Worm (Caenorhabditis elegans) whole organism, L1 larva: ENCODE data around the gene F14D7.1.

Experiments
- ama-1 ChIP-seq: fragments of 150-350 bp; optimal IDR thresholded peaks from 2 replicates; lab custom pipeline; 2014
- blmp-1 ChIP-seq: fragments of 150-350 bp; optimal IDR thresholded peaks from 2 replicates; lab custom pipeline; 2014; ENCODE audit warnings: missing biosample characterization, missing genetic modification characterization
- efl-1 ChIP-seq, 4 experiments: fragments of 150-350 bp; optimal IDR thresholded peaks in 3 of 4; peaks in 1 of 4; 1 replicate in 1 of 4; 2 replicates in 3 of 4; lab custom pipeline; 2014; ENCODE audit warnings: missing biosample characterization in 2 of 4, missing genetic modification characterization in 2 of 4, missing genetic modification reagents in 2 of 4
- egl-27 ChIP-seq, 2 experiments: fragments of 150-350 bp in 1 of 2; sonication (generic microtip); optimal IDR thresholded peaks; 3 replicates each; lab custom pipeline; 2017 to 2018; ENCODE audit warnings: missing biosample characterization in 2 of 2, missing genetic modification characterization in 2 of 2, missing genetic modification reagents in 2 of 2
- nhr-237 ChIP-seq: fragments of 150-350 bp; optimal IDR thresholded peaks from 2 replicates; lab custom pipeline; 2014; ENCODE audit warnings: missing biosample characterization, missing genetic modification characterization
- pag-3 ChIP-seq: sonication (generic microtip); optimal IDR thresholded peaks from 2 replicates; lab custom pipeline; 2017; ENCODE audit warnings: missing genetic modification characterization, mild to moderate bottlenecking, missing compliant biosample characterization, antibody characterized with exemption, borderline replicate concordance; ENCODE audit not compliant: insufficient read depth
- sptf-1 ChIP-seq: fragments of 150-350 bp; optimal IDR thresholded peaks from 2 replicates; lab custom pipeline; 2014; ENCODE audit warnings: missing biosample characterization, missing genetic modification characterization
- tbx-2 ChIP-seq: sonication (generic microtip); optimal IDR thresholded peaks from 2 replicates; lab custom pipeline; 2016; ENCODE audit warnings: missing genetic modification characterization, missing compliant biosample characterization
- unc-130 ChIP-seq: fragments of 150-350 bp; optimal IDR thresholded peaks from 2 replicates; lab custom pipeline; 2017; ENCODE audit warnings: missing biosample characterization, missing genetic modification characterization, inconsistent platforms
- unc-62 ChIP-seq: fragments of 150-350 bp; optimal IDR thresholded peaks from 2 replicates; lab custom pipeline; 2014; ENCODE audit warnings: missing biosample characterization, missing genetic modification reagents, missing genetic modification characterization
- ztf-11 ChIP-seq, 2 experiments: sonication (generic microtip); optimal IDR thresholded peaks; 2 replicates each; lab custom pipeline; 2016 to 2017; ENCODE audit warnings: missing genetic modification characterization in 2 of 2, missing biosample characterization in 1 of 2, missing compliant biosample characterization in 1 of 2

- no peak for TF ChIP-seq nhr-237 (tag; lab: Kevin White, UChicago)
- no peak for TF ChIP-seq ztf-11 (tag; optimal IDR thresholded peaks at IDR 0.05; lab: Kevin White, UChicago)
- TF ChIP-seq ama-1 (lab: Kevin White, UChicago), result no peak
- no peak for TF ChIP-seq blmp-1 (tag; lab: Kevin White, UChicago)
- TF ChIP-seq tbx-2 (tag; lab: Kevin White, UChicago), result no peak
- no peak for TF ChIP-seq sptf-1 (tag; lab: Kevin White, UChicago)
- no peak for TF ChIP-seq efl-1 (optimal IDR thresholded peaks at IDR 0.05; lab: Kevin White, UChicago)
- no peak for TF ChIP-seq efl-1 (GFP tag; optimal IDR thresholded peaks at IDR 0.05 in 1 of 2; lab: Kevin White, UChicago)
- TF ChIP-seq unc-62, result no peak
- TF ChIP-seq pag-3 (tag; lab: Kevin White, UChicago), result no peak
- TF ChIP-seq unc-130 (tag; lab: Kevin White, UChicago), result no peak
- no peak for TF ChIP-seq egl-27 (tag; optimal IDR thresholded peaks at IDR 0.05; lab: Kevin White, UChicago)
Measured at ce11 chrV:14296499-14296898, 7.2 kb upstream of the F14D7.1 start, which contains the start of gene F14D7.3.
